Fruit fly (Drosophila melanogaster) Kc167 (cell line): Measurements from ENCODE around the gene CG11975.

ENCODE experiments used
- Myc ChIP-seq: fragments of >200 bp; optimal IDR thresholded peaks from 2 replicates; lab custom pipeline; 2017; ENCODE audit warnings: missing external identifiers
- Sin3A ChIP-seq: fragments of >200 bp; optimal IDR thresholded peaks from 2 replicates; lab custom pipeline; 2018; ENCODE audit warnings: missing external identifiers
- h ChIP-seq: fragments of >200 bp; optimal IDR thresholded peaks from 3 replicates; lab custom pipeline; 2018; ENCODE audit warnings: missing external identifiers
- insv ChIP-seq: fragments of >200 bp; optimal IDR thresholded peaks from 3 replicates; lab custom pipeline; 2018; ENCODE audit warnings: missing external identifiers
- psq ChIP-seq: fragments of >200 bp; optimal IDR thresholded peaks from 2 replicates; lab custom pipeline; 2017; ENCODE audit warnings: missing external identifiers
- ttk ChIP-seq: sonication (Bioruptor generic); optimal IDR thresholded peaks from 2 replicates; lab custom pipeline; 2017; ENCODE audit warnings: missing external identifiers

DNA sequence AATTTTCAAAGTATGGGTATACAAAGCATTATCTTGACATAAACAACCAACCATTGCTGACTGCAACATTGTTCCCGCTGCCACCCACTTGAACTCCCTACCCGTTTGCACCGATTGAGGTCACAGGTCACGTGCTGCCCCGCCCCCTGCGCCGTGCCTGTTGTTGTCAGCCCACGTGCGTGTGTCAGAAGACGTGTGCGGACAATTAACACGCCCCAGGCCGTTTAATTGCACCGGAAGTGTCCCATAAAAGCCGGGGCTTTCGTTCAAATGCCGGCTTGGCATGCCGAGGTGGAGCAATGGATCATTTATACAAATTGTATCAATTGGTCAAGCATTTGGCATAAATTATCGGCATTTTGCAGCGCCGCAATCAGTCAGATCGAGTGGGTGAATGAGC is 34.0 kb downstream of the CG11975 start:
- TF ChIP-seq Myc (lab: Kevin White, UChicago) (no peak), psq (lab: Kevin White, UChicago) (no peak), ttk (lab: Kevin White, UChicago) (no peak), h (lab: Kevin White, UChicago) (no peak), Sin3A (lab: Kevin White, UChicago) (no peak), insv (lab: Kevin White, UChicago) (no peak)
